Fruit fly (Drosophila melanogaster): ENCODE results near the gene CG13255.

Gene CG13255

dm6 chr3L:20798325-20798846, 38.9 kb upstream of the CG13255 start, which contains the start of the genes CG3698 and tzn (continued):
- TF ChIP-seq NK7.1 (GFP tag; optimal IDR thresholded peaks at IDR 0.05) (peak; percentile 72), CG11456 (GFP tag; IDR thresholded peaks at IDR 0.05) (peak; percentile 98), ewg (GFP tag; optimal IDR thresholded peaks at IDR 0.05) (peak; percentile 93), Med (GFP tag) (peak; percentile 99), Oli (tag; optimal IDR thresholded peaks at IDR 0.05) (peak; percentile 86), ash1 (GFP tag; optimal IDR thresholded peaks at IDR 0.05) (peak; percentile 96), CTCF (GFP tag; optimal IDR thresholded peaks at IDR 0.05) (peak; percentile 94), CG7271 (tag; optimal IDR thresholded peaks at IDR 0.05) (peak; percentile 98), ems (GFP tag; optimal IDR thresholded peaks at IDR 0.05) (peak; percentile 82), CG7786 (GFP tag; optimal IDR thresholded peaks at IDR 0.05) (peak; percentile 62), Atf6 (GFP tag; IDR thresholded peaks at IDR 0.05) (peak; percentile 88), CG9817 (tag; optimal IDR thresholded peaks at IDR 0.05) (peak; percentile 96), Ets97D (GFP tag; optimal IDR thresholded peaks at IDR 0.05) (peak; percentile 100), Sin3A (optimal IDR thresholded peaks at IDR 0.05) (no peak), CG1832 (GFP tag; optimal IDR thresholded peaks at IDR 0.05) (no peak), ftz-f1 (GFP tag; optimal IDR thresholded peaks at IDR 0.05) (peak; percentile 62), bowl (GFP tag; IDR thresholded peaks at IDR 0.05) (peak; percentile 78), Drgx (GFP tag; IDR thresholded peaks at IDR 0.05) (peak; percentile 47; the same call in 1 of the 2 replicates), CG18619 (GFP tag; optimal IDR thresholded peaks at IDR 0.05) (peak; percentile 96), cg (GFP tag; optimal IDR thresholded peaks at IDR 0.05) (no peak), CG14860 (GFP tag; IDR thresholded peaks at IDR 0.05; ENCODE audit: partially characterized antibody) (0 out of 3 replicates have a peak, but pooled peaks have one; percentile 29), CG10979 (tag; optimal IDR thresholded peaks at IDR 0.05) (peak; percentile 87), Ssrp (tag; optimal IDR thresholded peaks at IDR 0.05) (peak; percentile 87), CG30020 (tag; optimal IDR thresholded peaks at IDR 0.05) (peak; percentile 66), dmrt99B (tag; optimal IDR thresholded peaks at IDR 0.05) (no peak), CG15073 (GFP tag; optimal IDR thresholded peaks at IDR 0.05) (peak; percentile 52), Oaz (GFP tag; IDR thresholded peaks at IDR 0.05) (peak; percentile 94), slou (GFP tag; optimal IDR thresholded peaks at IDR 0.05) (peak; percentile 89), CG4328 (GFP tag; optimal IDR thresholded peaks at IDR 0.05) (peak; percentile 94), jumu (GFP tag; optimal IDR thresholded peaks at IDR 0.05) (peak; percentile 52), Myb (GFP tag; optimal IDR thresholded peaks at IDR 0.05) (peak; percentile 78), CG10959 (GFP tag; IDR thresholded peaks at IDR 0.05) (peak; percentile 88), CHES-1-like (GFP tag; optimal IDR thresholded peaks at IDR 0.05) (peak; percentile 89), CG11696 (GFP tag; IDR thresholded peaks at IDR 0.05) (peak; percentile 72), en (GFP tag; optimal IDR thresholded peaks at IDR 0.05) (peak; percentile 85), nerfin-2 (GFP tag; IDR thresholded peaks at IDR 0.05; ENCODE audit: partially characterized antibody) (no peak), Nf-YC (tag; optimal IDR thresholded peaks at IDR 0.05) (peak; percentile 69), tgo (GFP tag; IDR thresholded peaks at IDR 0.05) (peak; percentile 92), kay (GFP tag; optimal IDR thresholded peaks at IDR 0.05) (peak; percentile 56), gcm (GFP tag; optimal IDR thresholded peaks at IDR 0.05) (peak; percentile 90), hb (GFP tag; IDR thresholded peaks at IDR 0.05; ENCODE audit: partially characterized antibody) (no peak), Hand (GFP tag; optimal IDR thresholded peaks at IDR 0.05) (peak; percentile 72), pzg (GFP tag; optimal IDR thresholded peaks at IDR 0.05) (peak; percentile 81), tll (GFP tag; optimal IDR thresholded peaks at IDR 0.05) (peak in 1 of 2 experiments; percentile 61), corto (GFP tag; optimal IDR thresholded peaks at IDR 0.05) (no peak), Bteb2 (GFP tag; optimal IDR thresholded peaks at IDR 0.05) (peak; percentile 82), CG3281 (GFP tag; optimal IDR thresholded peaks at IDR 0.05) (peak; percentile 95), CG2116 (GFP tag; optimal IDR thresholded peaks at IDR 0.05) (peak; percentile 90), Stat92E (GFP tag; optimal IDR thresholded peaks at IDR 0.05) (peak in 1 of 3 experiments; percentile 28), Hr51 (GFP tag; optimal IDR thresholded peaks at IDR 0.05) (peak in 1 of 2 experiments; percentile 86)

All from whole organism, embryonic.